Worm (Caenorhabditis elegans) whole organism, mixed stage, embryonic: ENCODE measurements around the gene cids-1.

Experiments
- M03D4.4 ChIP-seq: sonication (generic microtip); optimal IDR thresholded peaks from 2 replicates; lab custom pipeline; 2017; ENCODE audit warnings: mild to moderate bottlenecking, missing genetic modification characterization, missing compliant biosample characterization
- blmp-1 ChIP-seq: fragments of 150-350 bp; optimal IDR thresholded peaks from 2 replicates; lab custom pipeline; 2014; ENCODE audit warnings: missing biosample characterization, missing genetic modification characterization
- ceh-39 ChIP-seq: fragments of 150-350 bp; optimal IDR thresholded peaks from 2 replicates; lab custom pipeline; 2014; ENCODE audit warnings: missing biosample characterization, missing genetic modification characterization
- ceh-43 ChIP-seq: fragments of 200-800 bp; sonication (Bioruptor generic); optimal IDR thresholded peaks from 2 replicates; lab custom pipeline; 2018; ENCODE audit warnings: mild to moderate bottlenecking, missing genetic modification characterization, moderate library complexity, missing compliant biosample characterization
- ceh-83 ChIP-seq: fragments of 200-800 bp; sonication (Bioruptor generic); optimal IDR thresholded peaks from 2 replicates; lab custom pipeline; 2018; ENCODE audit warnings: mild to moderate bottlenecking, missing genetic modification characterization, missing compliant biosample characterization
- ces-1 ChIP-seq: fragments of 150-350 bp; optimal IDR thresholded peaks from 2 replicates; lab custom pipeline; 2014; ENCODE audit warnings: missing biosample characterization, missing genetic modification reagents, missing genetic modification characterization
- drap-1 ChIP-seq: fragments of 200-800 bp; sonication (Bioruptor generic); optimal IDR thresholded peaks from 3 replicates; lab custom pipeline; 2018; ENCODE audit warnings: mild to moderate bottlenecking, missing genetic modification characterization, missing compliant biosample characterization
- elt-1 ChIP-seq: sonication (generic microtip); optimal IDR thresholded peaks from 2 replicates; lab custom pipeline; 2017; ENCODE audit warnings: missing genetic modification characterization, mild to moderate bottlenecking, missing compliant biosample characterization, antibody characterized with exemption, moderate library complexity, borderline replicate concordance; ENCODE audit not compliant: insufficient read depth
- elt-3 ChIP-seq: fragments of 150-350 bp; optimal IDR thresholded peaks from 2 replicates; lab custom pipeline; 2014; ENCODE audit warnings: missing biosample characterization, missing genetic modification characterization
- flh-1 ChIP-seq: fragments of 200-800 bp; sonication (Bioruptor generic); optimal IDR thresholded peaks from 2 replicates; lab custom pipeline; 2018; ENCODE audit warnings: mild to moderate bottlenecking, missing genetic modification characterization, moderate library complexity, missing compliant biosample characterization
- ham-2 ChIP-seq: fragments of 200-800 bp; sonication (Bioruptor generic); optimal IDR thresholded peaks from 2 replicates; lab custom pipeline; 2018; ENCODE audit warnings: mild to moderate bottlenecking, missing genetic modification characterization, missing compliant biosample characterization
- hlh-1 ChIP-seq: fragments of 150-350 bp; optimal IDR thresholded peaks from 2 replicates; lab custom pipeline; 2014; ENCODE audit warnings: missing biosample characterization, missing genetic modification reagents, missing genetic modification characterization
- lin-13 ChIP-seq: fragments of 150-350 bp; optimal IDR thresholded peaks from 2 replicates; lab custom pipeline; 2014; ENCODE audit warnings: missing biosample characterization, missing genetic modification characterization
- lsy-2 ChIP-seq: fragments of 150-350 bp; optimal IDR thresholded peaks from 2 replicates; lab custom pipeline; 2014; ENCODE audit warnings: missing biosample characterization, missing genetic modification characterization
- mab-5 ChIP-seq: fragments of 150-350 bp; optimal IDR thresholded peaks from 2 replicates; lab custom pipeline; 2014; ENCODE audit warnings: missing biosample characterization, missing genetic modification characterization
- mep-1 ChIP-seq: fragments of 150-350 bp; optimal IDR thresholded peaks from 2 replicates; lab custom pipeline; 2017; ENCODE audit warnings: missing biosample characterization, missing genetic modification reagents, missing genetic modification characterization, inconsistent platforms
- nhr-2 ChIP-seq: fragments of 150-350 bp; optimal IDR thresholded peaks from 2 replicates; lab custom pipeline; 2014; ENCODE audit warnings: missing biosample characterization, missing genetic modification characterization
- nhr-237 ChIP-seq: fragments of 150-350 bp; optimal IDR thresholded peaks from 2 replicates; lab custom pipeline; 2014; ENCODE audit warnings: missing biosample characterization, missing genetic modification characterization
- nhr-76 ChIP-seq: sonication (generic microtip); optimal IDR thresholded peaks from 2 replicates; lab custom pipeline; 2017; ENCODE audit warnings: missing biosample characterization, missing genetic modification characterization
- sem-2 ChIP-seq: fragments of 200-800 bp; sonication (Bioruptor generic); optimal IDR thresholded peaks from 2 replicates; lab custom pipeline; 2018; ENCODE audit warnings: mild to moderate bottlenecking, missing genetic modification characterization, missing compliant biosample characterization
- snpc-4 ChIP-seq: fragments of 150-350 bp; optimal IDR thresholded peaks from 2 replicates; lab custom pipeline; 2014; ENCODE audit warnings: missing biosample characterization, missing genetic modification characterization
- sptf-1 ChIP-seq: sonication (generic microtip); optimal IDR thresholded peaks from 2 replicates; lab custom pipeline; 2017; ENCODE audit warnings: mild to moderate bottlenecking, missing genetic modification characterization, moderate library complexity, missing compliant biosample characterization
- tbx-8 ChIP-seq: fragments of 200-800 bp; sonication (Bioruptor generic); optimal IDR thresholded peaks from 2 replicates; lab custom pipeline; 2018; ENCODE audit warnings: mild to moderate bottlenecking, missing genetic modification characterization, moderate library complexity, missing compliant biosample characterization
- unc-120 ChIP-seq: sonication (generic microtip); optimal IDR thresholded peaks from 2 replicates; lab custom pipeline; 2017; ENCODE audit warnings: missing genetic modification characterization, missing compliant biosample characterization; ENCODE audit not compliant: poor library complexity, severe bottlenecking
- unc-39 ChIP-seq: fragments of 150-350 bp; optimal IDR thresholded peaks from 2 replicates; lab custom pipeline; 2014; ENCODE audit warnings: missing biosample characterization, missing genetic modification characterization
- unc-62 ChIP-seq: fragments of 150-350 bp; optimal IDR thresholded peaks from 2 replicates; lab custom pipeline; 2014; ENCODE audit warnings: missing biosample characterization, missing genetic modification reagents, missing genetic modification characterization
- zip-8 ChIP-seq: fragments of 150-350 bp; optimal IDR thresholded peaks from 2 replicates; lab custom pipeline; 2014; ENCODE audit warnings: missing biosample characterization, missing genetic modification characterization

Gene cids-1

DNA sequence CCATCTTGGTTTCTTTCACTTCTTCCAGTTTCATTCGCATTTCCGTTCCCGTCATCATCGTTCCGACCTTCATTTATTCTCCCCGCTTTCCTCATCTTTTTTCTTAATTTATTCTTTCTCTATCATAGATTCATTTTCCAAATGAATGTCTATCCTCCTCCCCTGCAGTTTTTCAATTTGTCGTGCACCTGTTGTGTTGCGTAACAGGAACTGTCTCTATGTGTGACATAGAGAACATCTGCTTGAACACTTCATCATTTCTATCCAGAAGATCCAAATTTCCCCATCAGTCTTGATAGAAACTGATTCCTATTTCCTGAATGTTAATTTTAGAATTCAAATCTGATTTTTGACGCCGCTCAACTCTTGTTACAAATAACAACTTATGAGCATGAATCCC is 39.3 kb downstream of the cids-1 start:
- TF ChIP-seq sptf-1 (tag; lab: Kevin White, UChicago) (no peak), hlh-1 (tag; lab: Kevin White, UChicago) (peak; percentile 5), zip-8 (tag; lab: Kevin White, UChicago) (peak; percentile 35), mab-5 (no peak), nhr-76 (no peak), nhr-2 (peak; percentile 21), tbx-8 (GFP tag; lab: Kevin White, UChicago) (no peak), unc-62 (no peak)
- TF ChIP-seq, all 35 proteins: peak for 3

ce11 chrIII:8286003-8286402 is 41.8 kb downstream of the cids-1 start:
- TF ChIP-seq flh-1, result no peak
- peak; percentile 23 for TF ChIP-seq ces-1

DNA sequence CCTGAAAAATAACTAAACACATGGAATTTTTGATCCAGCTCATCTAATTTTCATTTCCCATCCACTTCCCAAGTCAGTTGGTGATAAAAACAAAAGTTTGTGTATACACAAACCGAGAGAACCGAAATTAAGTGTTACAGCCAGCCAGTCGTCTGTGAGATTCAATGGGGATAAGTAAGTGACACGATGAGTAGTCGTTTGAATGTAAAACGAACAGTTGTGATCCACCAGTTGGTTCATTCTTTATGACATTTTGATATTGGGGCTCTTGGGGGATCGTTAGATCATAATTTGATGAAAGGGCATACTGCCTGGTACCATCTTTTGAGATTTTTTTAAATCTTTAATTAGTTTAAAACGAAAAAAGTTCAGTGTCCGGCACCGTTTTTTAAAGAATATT is 42.6 kb downstream of the cids-1 start:
- no peak for TF ChIP-seq ham-2 (GFP tag; lab: Kevin White, UChicago)
- peak; percentile 91 for TF ChIP-seq hlh-1 (tag; lab: Kevin White, UChicago)
- TF ChIP-seq, all 35 proteins: peak for 1

- no peak for TF ChIP-seq mep-1 (tag; lab: Kevin White, UChicago)
- no peak for TF ChIP-seq ceh-39
- no peak for TF ChIP-seq snpc-4
- TF ChIP-seq ces-1, result no peak
- TF ChIP-seq ceh-83 (GFP tag; lab: Kevin White, UChicago), result no peak
- TF ChIP-seq unc-39 (tag; lab: Kevin White, UChicago), result no peak
- peak; percentile 66 for TF ChIP-seq unc-120 (tag; lab: Kevin White, UChicago)
- no peak for TF ChIP-seq lsy-2
- TF ChIP-seq drap-1 (GFP tag; lab: Kevin White, UChicago), result no peak
- TF ChIP-seq sptf-1 (tag; lab: Kevin White, UChicago), result peak; percentile 27
- TF ChIP-seq tbx-8 (GFP tag; lab: Kevin White, UChicago), result no peak
- TF ChIP-seq mab-5, result no peak
- TF ChIP-seq nhr-237, result no peak
- TF ChIP-seq blmp-1 (tag; lab: Kevin White, UChicago), result no peak
- no peak for TF ChIP-seq ceh-43 (GFP tag; lab: Kevin White, UChicago)
- no peak for TF ChIP-seq M03D4.4 (tag; lab: Kevin White, UChicago)
- TF ChIP-seq, all 35 proteins: peak for 2
Measured at ce11 chrIII:8287519-8287918, 43.3 kb downstream of the cids-1 start.

- TF ChIP-seq flh-1, result no peak
- peak; percentile 95 for TF ChIP-seq ces-1
- no peak for TF ChIP-seq nhr-237
- peak; percentile 43 for TF ChIP-seq elt-1 (tag; lab: Kevin White, UChicago)
- TF ChIP-seq sem-2 (GFP tag; lab: Kevin White, UChicago), result no peak
- TF ChIP-seq nhr-2, result no peak
Measured at ce11 chrIII:8289181-8289580, 44.9 kb downstream of the cids-1 start.

DNA sequence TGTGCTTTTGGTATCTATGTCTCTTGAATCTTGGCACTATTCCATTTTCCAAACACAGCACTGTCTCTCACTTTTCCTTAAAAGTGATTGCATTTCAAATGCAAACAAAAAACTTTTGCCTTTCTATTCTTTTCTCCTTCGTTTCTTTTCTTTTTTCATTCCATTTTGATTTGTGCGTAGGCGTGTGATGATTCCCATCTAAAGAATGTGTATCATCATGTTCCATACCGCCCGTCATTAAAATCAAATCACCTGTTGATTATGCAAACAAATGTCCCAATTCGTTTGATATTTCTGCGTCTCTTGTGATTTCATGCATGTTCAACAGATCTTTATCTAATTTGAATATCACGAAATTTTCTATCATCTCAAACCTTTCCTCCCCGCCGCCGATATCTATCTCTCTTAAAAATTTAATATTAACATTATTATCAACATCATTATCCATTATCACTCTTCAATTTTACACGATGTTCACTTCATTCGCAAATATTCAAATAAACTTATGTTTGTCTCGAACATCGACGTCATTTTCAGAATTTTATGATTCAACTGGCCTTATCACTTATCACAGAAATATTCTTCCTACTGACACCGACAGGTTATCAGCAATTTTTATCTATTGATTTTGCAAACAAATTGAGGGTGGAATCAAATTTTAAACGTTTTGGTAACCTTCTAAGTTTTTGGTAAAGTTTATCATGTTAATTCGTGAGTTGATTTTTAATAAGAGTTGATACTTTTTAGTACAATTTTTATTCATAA is 47.2 kb downstream of the cids-1 start:
- TF ChIP-seq M03D4.4 (tag; lab: Kevin White, UChicago) (no peak), unc-62 (peak; percentile 11), lin-13 (no peak), elt-3 (tag; lab: Kevin White, UChicago) (peak; percentile 22), flh-1 (no peak), elt-1 (tag; lab: Kevin White, UChicago) (peak; percentile 11)
- TF ChIP-seq, all 35 proteins: peak for 3

DNA sequence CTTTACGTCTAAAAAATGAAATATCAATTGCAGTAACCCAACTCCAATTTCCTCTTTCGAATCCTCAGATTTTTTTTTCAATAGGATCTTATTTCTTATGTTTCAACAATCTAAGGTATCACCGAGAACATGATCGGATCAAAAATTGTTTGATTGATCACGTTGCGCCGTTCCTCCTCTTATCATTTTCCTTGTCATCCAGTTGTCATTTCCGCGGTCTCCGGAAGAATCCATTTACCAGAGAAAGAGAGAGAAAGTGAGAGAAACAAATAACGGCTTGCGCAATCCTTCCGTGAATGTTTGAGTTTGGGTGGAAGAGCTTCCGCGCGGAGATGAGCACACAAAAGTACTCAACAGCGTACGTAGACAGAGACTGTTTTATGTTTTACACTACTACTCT is 49.0 kb downstream of the cids-1 start:
- TF ChIP-seq sem-2 (GFP tag; lab: Kevin White, UChicago) (no peak), lsy-2 (no peak), ceh-39 (no peak), blmp-1 (tag; lab: Kevin White, UChicago) (peak; percentile 44), unc-62 (peak; percentile 77), elt-3 (tag; lab: Kevin White, UChicago) (no peak), zip-8 (tag; lab: Kevin White, UChicago) (peak; percentile 13)
